Worm (Caenorhabditis elegans) whole organism, late embryonic: ENCODE measurements around the gene acp-7.

ENCODE experiments used
- F13H6.1 ChIP-seq: sonication (generic microtip); optimal IDR thresholded peaks from 2 replicates; lab custom pipeline; 2016; ENCODE audit warnings: missing genetic modification characterization, missing compliant biosample characterization
- K02D7.2 ChIP-seq: sonication (generic microtip); optimal IDR thresholded peaks from 2 replicates; lab custom pipeline; 2017; ENCODE audit warnings: mild to moderate bottlenecking, missing genetic modification characterization, missing compliant biosample characterization
- K09A11.1 ChIP-seq: sonication (generic microtip); optimal IDR thresholded peaks from 2 replicates; lab custom pipeline; 2017; ENCODE audit warnings: antibody characterized with exemption, mild to moderate bottlenecking, missing genetic modification characterization, missing compliant biosample characterization; ENCODE audit not compliant: insufficient read depth
- T23F11.4 ChIP-seq: fragments of 200-800 bp; sonication (Bioruptor generic); optimal IDR thresholded peaks from 2 replicates; lab custom pipeline; 2018; ENCODE audit warnings: mild to moderate bottlenecking, missing genetic modification characterization, missing compliant biosample characterization
- Y22D7AL.16 ChIP-seq: sonication (generic microtip); optimal IDR thresholded peaks from 2 replicates; lab custom pipeline; 2016; ENCODE audit warnings: missing genetic modification characterization, missing compliant biosample characterization
- ahr-1 ChIP-seq: sonication (generic microtip); optimal IDR thresholded peaks from 2 replicates; lab custom pipeline; 2016; ENCODE audit warnings: missing genetic modification characterization, missing compliant biosample characterization
- ceh-18 ChIP-seq: sonication (generic microtip); optimal IDR thresholded peaks from 2 replicates; lab custom pipeline; 2016; ENCODE audit warnings: missing genetic modification characterization, missing compliant biosample characterization
- ceh-19 ChIP-seq: fragments of 200-800 bp; sonication (Bioruptor generic); optimal IDR thresholded peaks from 2 replicates; lab custom pipeline; 2018; ENCODE audit warnings: mild to moderate bottlenecking, missing genetic modification characterization, missing compliant biosample characterization
- ceh-2 ChIP-seq: sonication (generic microtip); optimal IDR thresholded peaks from 2 replicates; lab custom pipeline; 2016; ENCODE audit warnings: missing genotype, missing genetic modification characterization, missing compliant biosample characterization
- ceh-22 ChIP-seq: sonication (generic microtip); optimal IDR thresholded peaks from 2 replicates; lab custom pipeline; 2017; ENCODE audit warnings: missing biosample characterization, missing genetic modification characterization
- ceh-24 ChIP-seq: sonication (generic microtip); optimal IDR thresholded peaks from 2 replicates; lab custom pipeline; 2016; ENCODE audit warnings: mild to moderate bottlenecking, missing genetic modification characterization, missing compliant biosample characterization
- ceh-30 ChIP-seq: fragments of 150-350 bp; optimal IDR thresholded peaks from 2 replicates; lab custom pipeline; 2014; ENCODE audit warnings: missing biosample characterization, missing genetic modification characterization
- ceh-31 ChIP-seq: sonication (generic microtip); optimal IDR thresholded peaks from 2 replicates; lab custom pipeline; 2016; ENCODE audit warnings: missing genetic modification characterization, missing compliant biosample characterization
- ceh-34 ChIP-seq: sonication (generic microtip); optimal IDR thresholded peaks from 2 replicates; lab custom pipeline; 2016; ENCODE audit warnings: mild to moderate bottlenecking, missing genetic modification characterization, missing compliant biosample characterization
- ceh-45 ChIP-seq: fragments of 200-800 bp; sonication (Bioruptor generic); IDR thresholded peaks from 2 replicates; pipeline ENCODE4 v1.3.6; 2022; ENCODE audit warnings: missing genetic modification reagents, missing genetic modification characterization, missing compliant biosample characterization
- ceh-48 ChIP-seq: sonication (generic microtip); optimal IDR thresholded peaks from 2 replicates; lab custom pipeline; 2016; ENCODE audit warnings: missing genetic modification characterization, inconsistent platforms, missing compliant biosample characterization
- ceh-6 ChIP-seq: fragments of 200-800 bp; sonication (Bioruptor generic); optimal IDR thresholded peaks from 2 replicates; lab custom pipeline; 2018; ENCODE audit warnings: mild to moderate bottlenecking, missing genetic modification characterization, missing compliant biosample characterization
- ceh-9 ChIP-seq: sonication (generic microtip); optimal IDR thresholded peaks from 2 replicates; lab custom pipeline; 2016; ENCODE audit warnings: mild to moderate bottlenecking, missing genetic modification characterization, inconsistent platforms, missing compliant biosample characterization
- dmd-4 ChIP-seq: sonication (generic microtip); optimal IDR thresholded peaks from 2 replicates; lab custom pipeline; 2016; ENCODE audit warnings: borderline replicate concordance, missing genetic modification characterization, missing compliant biosample characterization
- dve-1 ChIP-seq: sonication (generic microtip); optimal IDR thresholded peaks from 2 replicates; lab custom pipeline; 2017; ENCODE audit warnings: antibody characterized with exemption, mild to moderate bottlenecking, missing genetic modification characterization, missing compliant biosample characterization
- elt-2 ChIP-seq: sonication (generic microtip); optimal IDR thresholded peaks from 2 replicates; lab custom pipeline; 2016; ENCODE audit warnings: missing genetic modification reagents, missing genetic modification characterization, missing compliant biosample characterization
- elt-4 ChIP-seq: sonication (generic microtip); optimal IDR thresholded peaks from 2 replicates; lab custom pipeline; 2016; ENCODE audit warnings: missing genetic modification characterization, missing compliant biosample characterization
- ets-4 ChIP-seq: sonication (generic microtip); optimal IDR thresholded peaks from 2 replicates; lab custom pipeline; 2016; ENCODE audit warnings: missing genetic modification characterization, missing compliant biosample characterization
- eyg-1 ChIP-seq: sonication (generic microtip); optimal IDR thresholded peaks from 2 replicates; lab custom pipeline; 2016; ENCODE audit warnings: missing genotype, missing genetic modification characterization, missing compliant biosample characterization
- fkh-10 ChIP-seq: fragments of 150-350 bp; optimal IDR thresholded peaks from 2 replicates; lab custom pipeline; 2014; ENCODE audit warnings: missing biosample characterization, missing genetic modification reagents, missing genetic modification characterization
- fkh-6 ChIP-seq: sonication (generic microtip); optimal IDR thresholded peaks from 2 replicates; lab custom pipeline; 2016; ENCODE audit warnings: missing genetic modification characterization, missing compliant biosample characterization
- gmeb-2 ChIP-seq: sonication (generic microtip); optimal IDR thresholded peaks from 2 replicates; lab custom pipeline; 2016; ENCODE audit warnings: missing genetic modification characterization, inconsistent platforms, missing compliant biosample characterization
- hlh-13 ChIP-seq: fragments of 200-800 bp; sonication (Bioruptor generic); optimal IDR thresholded peaks from 2 replicates; lab custom pipeline; 2018; ENCODE audit warnings: mild to moderate bottlenecking, missing genetic modification characterization, missing compliant biosample characterization
- hlh-15 ChIP-seq: sonication (generic microtip); optimal IDR thresholded peaks from 2 replicates; lab custom pipeline; 2016; ENCODE audit warnings: missing genetic modification characterization, missing compliant biosample characterization
- hlh-30 ChIP-seq: sonication (generic microtip); optimal IDR thresholded peaks from 2 replicates; lab custom pipeline; 2017; ENCODE audit warnings: antibody characterized with exemption, missing genetic modification characterization, missing compliant biosample characterization; ENCODE audit not compliant: insufficient read depth
- hlh-6 ChIP-seq: sonication (generic microtip); optimal IDR thresholded peaks from 2 replicates; lab custom pipeline; 2016; ENCODE audit warnings: missing genotype, missing genetic modification characterization, missing compliant biosample characterization
- hlh-8 ChIP-seq: sonication (generic microtip); optimal IDR thresholded peaks from 2 replicates; lab custom pipeline; 2016; ENCODE audit warnings: missing genotype, missing genetic modification characterization, missing compliant biosample characterization
- lim-6 ChIP-seq: sonication (generic microtip); optimal IDR thresholded peaks from 2 replicates; lab custom pipeline; 2016; ENCODE audit warnings: missing genetic modification characterization, missing compliant biosample characterization
- lin-11 ChIP-seq: fragments of 200-800 bp; sonication (Bioruptor generic); optimal IDR thresholded peaks from 2 replicates; lab custom pipeline; 2018; ENCODE audit warnings: mild to moderate bottlenecking, missing genetic modification characterization, missing compliant biosample characterization
- madf-2 ChIP-seq: sonication (generic microtip); optimal IDR thresholded peaks from 2 replicates; lab custom pipeline; 2017; ENCODE audit warnings: missing genetic modification characterization, missing compliant biosample characterization
- mec-3 ChIP-seq: sonication (generic microtip); optimal IDR thresholded peaks from 2 replicates; lab custom pipeline; 2016; ENCODE audit warnings: borderline replicate concordance, missing genetic modification characterization, missing compliant biosample characterization
- nfya-1 ChIP-seq: sonication (generic microtip); optimal IDR thresholded peaks from 2 replicates; lab custom pipeline; 2017; ENCODE audit warnings: missing genetic modification characterization, mild to moderate bottlenecking, missing compliant biosample characterization, antibody characterized with exemption, moderate library complexity
- nhr-11 ChIP-seq: fragments of 150-350 bp; optimal IDR thresholded peaks from 2 replicates; lab custom pipeline; 2014; ENCODE audit warnings: missing biosample characterization, missing genetic modification characterization
- nhr-232 ChIP-seq: sonication (generic microtip); optimal IDR thresholded peaks from 2 replicates; lab custom pipeline; 2016; ENCODE audit warnings: missing genetic modification characterization, missing compliant biosample characterization
- npax-4 ChIP-seq: sonication (generic microtip); optimal IDR thresholded peaks from 2 replicates; lab custom pipeline; 2016; ENCODE audit warnings: missing genetic modification characterization, missing compliant biosample characterization
- odd-2 ChIP-seq: sonication (generic microtip); optimal IDR thresholded peaks from 2 replicates; lab custom pipeline; 2017; ENCODE audit warnings: antibody characterized with exemption, mild to moderate bottlenecking, missing genetic modification characterization, missing compliant biosample characterization
- pha-2 ChIP-seq: sonication (generic microtip); optimal IDR thresholded peaks from 2 replicates; lab custom pipeline; 2017; ENCODE audit warnings: mild to moderate bottlenecking, missing genetic modification characterization, missing compliant biosample characterization
- pha-4 ChIP-seq: fragments of 150-350 bp; optimal IDR thresholded peaks from 2 replicates; lab custom pipeline; 2018; ENCODE audit warnings: missing biosample characterization, missing genetic modification reagents, missing genetic modification characterization
- pqm-1 ChIP-seq: sonication (generic microtip); optimal IDR thresholded peaks from 2 replicates; lab custom pipeline; 2016; ENCODE audit warnings: missing genetic modification characterization, missing compliant biosample characterization
- ref-2 ChIP-seq: sonication (generic microtip); optimal IDR thresholded peaks from 2 replicates; lab custom pipeline; 2016; ENCODE audit warnings: missing genetic modification characterization, missing compliant biosample characterization
- rnt-1 ChIP-seq: sonication (generic microtip); optimal IDR thresholded peaks from 2 replicates; lab custom pipeline; 2016; ENCODE audit warnings: missing genetic modification characterization, missing compliant biosample characterization
- sdc-2 ChIP-seq: sonication (generic microtip); optimal IDR thresholded peaks from 2 replicates; lab custom pipeline; 2016; ENCODE audit warnings: missing genotype, missing genetic modification characterization, missing compliant biosample characterization
- sox-4 ChIP-seq: sonication (generic microtip); optimal IDR thresholded peaks from 2 replicates; lab custom pipeline; 2017; ENCODE audit warnings: mild to moderate bottlenecking, missing genetic modification characterization, inconsistent platforms, missing compliant biosample characterization
- syd-9 ChIP-seq: sonication (generic microtip); optimal IDR thresholded peaks from 2 replicates; lab custom pipeline; 2016; ENCODE audit warnings: mild to moderate bottlenecking, missing genetic modification characterization, moderate library complexity, missing compliant biosample characterization
- tbx-7 ChIP-seq: sonication (generic microtip); optimal IDR thresholded peaks from 2 replicates; lab custom pipeline; 2016; ENCODE audit warnings: missing genotype, missing genetic modification characterization, missing compliant biosample characterization
- unc-3 ChIP-seq, 2 experiments: fragments of 200-800 bp in 1 of 2; sonication (Bioruptor generic) in 1 of 2; sonication (generic microtip) in 1 of 2; conservative IDR thresholded peaks in 1 of 2; optimal IDR thresholded peaks in 1 of 2; 2 replicates each; pipeline versions ENCODE4 v1.3.6 to Lab custom; 2016 to 2022; ENCODE audit warnings: missing compliant biosample characterization in 2 of 2, missing genetic modification characterization in 2 of 2, missing genetic modification reagents in 1 of 2
- unc-42 ChIP-seq: sonication (generic microtip); optimal IDR thresholded peaks from 2 replicates; lab custom pipeline; 2016; ENCODE audit warnings: missing genotype, missing genetic modification characterization, missing compliant biosample characterization
- unc-86 ChIP-seq: sonication (generic microtip); optimal IDR thresholded peaks from 2 replicates; lab custom pipeline; 2016; ENCODE audit warnings: missing genetic modification characterization, missing compliant biosample characterization
- ztf-16 ChIP-seq: sonication (generic microtip); optimal IDR thresholded peaks from 2 replicates; lab custom pipeline; 2017; ENCODE audit warnings: missing genetic modification characterization, missing compliant biosample characterization

Gene acp-7

DNA sequence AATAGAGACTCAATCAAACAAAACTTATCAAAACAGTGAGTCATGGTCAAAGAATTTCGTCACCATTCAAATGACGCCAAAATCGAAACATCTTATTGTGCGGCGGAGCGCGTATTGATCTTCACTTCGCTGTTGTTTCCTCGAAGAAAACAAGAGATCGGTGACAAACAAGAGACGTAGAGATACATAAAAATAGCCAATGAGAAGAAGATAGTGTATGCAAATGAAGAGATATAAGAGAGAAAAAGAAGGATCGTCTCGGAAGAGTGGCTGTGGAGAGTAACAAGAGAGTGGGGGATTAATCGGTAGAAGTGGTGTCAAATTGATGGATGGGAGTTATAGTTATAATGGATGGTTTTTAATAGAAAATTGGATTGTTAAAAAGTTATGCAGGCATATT lies 43.3 kb upstream of the acp-7 start:
- TF ChIP-seq pqm-1: no peak
- no peak for TF ChIP-seq lin-11 (tag; lab: Kevin White, UChicago)
- TF ChIP-seq T23F11.4 (GFP tag; lab: Kevin White, UChicago): no peak
- no peak for TF ChIP-seq ceh-9 (tag; lab: Kevin White, UChicago)
- no peak for TF ChIP-seq ceh-18
- no peak for TF ChIP-seq hlh-8
- no peak for TF ChIP-seq hlh-13
- TF ChIP-seq sdc-2 (tag; lab: Kevin White, UChicago): no peak
- TF ChIP-seq mec-3: no peak
- TF ChIP-seq elt-4: no peak
- peak; percentile 41 for TF ChIP-seq ceh-34 (tag; lab: Kevin White, UChicago)
- TF ChIP-seq dmd-4 (tag; lab: Kevin White, UChicago): no peak
- TF ChIP-seq Y22D7AL.16 (tag; lab: Kevin White, UChicago): no peak
- no peak for TF ChIP-seq unc-3 (GFP tag; conservative IDR thresholded peaks at IDR 0.05; lab: Robert Waterston, UW)
- TF ChIP-seq unc-3 (tag; optimal IDR thresholded peaks at IDR 0.05; lab: Kevin White, UChicago): no peak
- no peak for TF ChIP-seq sox-4 (tag; lab: Kevin White, UChicago)
- TF ChIP-seq fkh-10 (GFP tag; lab: Kevin White, UChicago): no peak
- peak; percentile 68 for TF ChIP-seq nfya-1 (tag; lab: Kevin White, UChicago)
- no peak for TF ChIP-seq K02D7.2 (tag; lab: Kevin White, UChicago)
- TF ChIP-seq F13H6.1 (tag; lab: Kevin White, UChicago): no peak
- TF ChIP-seq odd-2: no peak
- no peak for TF ChIP-seq K09A11.1
- TF ChIP-seq gmeb-2 (tag; lab: Kevin White, UChicago): no peak
- TF ChIP-seq fkh-6 (tag; lab: Kevin White, UChicago): no peak
- TF ChIP-seq ceh-31: peak; percentile 51
- TF ChIP-seq ceh-22 (tag; lab: Kevin White, UChicago): no peak
- no peak for TF ChIP-seq npax-4
- no peak for TF ChIP-seq ahr-1 (tag; lab: Kevin White, UChicago)
- no peak for TF ChIP-seq ceh-2 (tag; lab: Kevin White, UChicago)
- TF ChIP-seq rnt-1: no peak
- no peak for TF ChIP-seq ztf-16 (tag; lab: Kevin White, UChicago)
- no peak for TF ChIP-seq nhr-232 (tag; lab: Kevin White, UChicago)
- no peak for TF ChIP-seq ceh-19
- TF ChIP-seq syd-9 (tag; lab: Kevin White, UChicago): no peak
- no peak for TF ChIP-seq tbx-7
- TF ChIP-seq ceh-30: no peak
- TF ChIP-seq ets-4 (tag; lab: Kevin White, UChicago): no peak
- TF ChIP-seq ceh-48: peak; percentile 66
- no peak for TF ChIP-seq elt-2 (tag; lab: Kevin White, UChicago)
- no peak for TF ChIP-seq ceh-45
- no peak for TF ChIP-seq hlh-6 (tag; lab: Kevin White, UChicago)
- TF ChIP-seq ceh-24 (tag; lab: Kevin White, UChicago): no peak
- no peak for TF ChIP-seq eyg-1 (tag; lab: Kevin White, UChicago)
- no peak for TF ChIP-seq pha-4 (tag; lab: Kevin White, UChicago)
- peak; percentile 20 for TF ChIP-seq dve-1 (tag; lab: Kevin White, UChicago)
- no peak for TF ChIP-seq unc-86 (tag; lab: Kevin White, UChicago)
- no peak for TF ChIP-seq madf-2 (tag; lab: Kevin White, UChicago)
- no peak for TF ChIP-seq hlh-15 (tag; lab: Kevin White, UChicago)
- no peak for TF ChIP-seq ref-2
- no peak for TF ChIP-seq nhr-11 (tag; lab: Kevin White, UChicago)
- TF ChIP-seq lim-6: no peak
- peak; percentile 43 for TF ChIP-seq unc-42 (tag; lab: Kevin White, UChicago)
- no peak for TF ChIP-seq ceh-6 (GFP tag; lab: Kevin White, UChicago)
- no peak for TF ChIP-seq hlh-30 (tag; lab: Kevin White, UChicago)
- TF ChIP-seq pha-2 (tag; lab: Kevin White, UChicago): no peak
